Fruit fly (Drosophila melanogaster) whole organism, embryonic: ENCODE results near the gene Inx7.

Experiments
- Aef1 ChIP-seq: fragments of 200-800 bp; sonication (Bioruptor generic); IDR thresholded peaks from 3 replicates; pipeline ENCODE4 v1.3.6; 2022; ENCODE audit warnings: missing biosample characterization, missing genetic modification characterization
- Atf6 ChIP-seq: fragments of 200-800 bp; sonication (Bioruptor generic); IDR thresholded peaks from 2 replicates; pipeline ENCODE4 v1.3.6; 2022; ENCODE audit warnings: missing biosample characterization, missing genetic modification characterization
- BtbVII ChIP-seq: fragments of 200-800 bp; sonication (Bioruptor generic); optimal IDR thresholded peaks from 3 replicates; lab custom pipeline; 2017; ENCODE audit warnings: missing biosample characterization, mild to moderate bottlenecking, missing genetic modification characterization
- CG10274 ChIP-seq: fragments of 200-800 bp; sonication (Bioruptor generic); optimal IDR thresholded peaks from 3 replicates; lab custom pipeline; 2017; ENCODE audit warnings: missing biosample characterization, mild to moderate bottlenecking, missing genetic modification characterization
- CG11695 ChIP-seq: fragments of 200-800 bp; sonication (Bioruptor generic); IDR thresholded peaks from 3 replicates; pipeline ENCODE4 v1.3.6; 2022; ENCODE audit warnings: missing biosample characterization, missing genetic modification characterization
- CG12299 ChIP-seq: fragments of 200-800 bp; sonication (Bioruptor generic); optimal IDR thresholded peaks from 2 replicates; lab custom pipeline; 2018; ENCODE audit warnings: missing biosample characterization, mild to moderate bottlenecking, missing genetic modification characterization
- CG12769 ChIP-seq: fragments of 200-800 bp; sonication (Bioruptor generic); optimal IDR thresholded peaks from 2 replicates; lab custom pipeline; 2019; ENCODE audit warnings: missing biosample characterization, mild to moderate bottlenecking, missing genetic modification characterization, moderate library complexity
- CG13287 ChIP-seq: fragments of 200-800 bp; sonication (Bioruptor generic); IDR thresholded peaks from 2 replicates; pipeline ENCODE4 v1.3.6; 2022; ENCODE audit warnings: missing biosample characterization, missing genetic modification characterization; ENCODE audit not compliant: partially characterized antibody
- CG13624 ChIP-seq: fragments of 200-800 bp; sonication (Bioruptor generic); optimal IDR thresholded peaks from 2 replicates; lab custom pipeline; 2016; ENCODE audit warnings: missing biosample characterization, missing genetic modification characterization
- CG16779 ChIP-seq: fragments of 200-800 bp; sonication (Bioruptor generic); IDR thresholded peaks from 2 replicates; pipeline ENCODE4 v1.3.6; 2022; ENCODE audit warnings: missing biosample characterization, missing genetic modification characterization
- CG17568 ChIP-seq: fragments of 200-800 bp; sonication (Bioruptor generic); optimal IDR thresholded peaks from 2 replicates; lab custom pipeline; 2018; ENCODE audit warnings: missing biosample characterization, mild to moderate bottlenecking, missing genetic modification characterization, moderate library complexity
- CG17829 ChIP-seq: fragments of 200-800 bp; optimal IDR thresholded peaks from 2 replicates; lab custom pipeline; 2019; ENCODE audit warnings: missing biosample characterization, mild to moderate bottlenecking, missing genetic modification characterization, moderate library complexity
- CG18011 ChIP-seq: fragments of 200-800 bp; sonication (Bioruptor generic); optimal IDR thresholded peaks from 2 replicates; lab custom pipeline; 2017; ENCODE audit warnings: missing biosample characterization, missing genetic modification characterization, mild to moderate bottlenecking, moderate library complexity, missing genotype
- CG30403 ChIP-seq: fragments of 200-800 bp; sonication (Bioruptor generic); optimal IDR thresholded peaks from 3 replicates; lab custom pipeline; 2016; ENCODE audit warnings: missing biosample characterization, missing genetic modification characterization
- CG31441 ChIP-seq: fragments of 200-800 bp; sonication (Bioruptor generic); IDR thresholded peaks from 2 replicates; pipeline ENCODE4 v1.3.6; 2022; ENCODE audit warnings: missing biosample characterization, missing genetic modification characterization
- CG4617 ChIP-seq: fragments of 200-800 bp; sonication (Bioruptor generic); optimal IDR thresholded peaks from 3 replicates; lab custom pipeline; 2016; ENCODE audit warnings: missing biosample characterization, missing genetic modification characterization, borderline replicate concordance
- CG6175 ChIP-seq: fragments of 200-800 bp; sonication (Bioruptor generic); IDR thresholded peaks from 3 replicates; pipeline ENCODE4 v1.3.6; 2022; ENCODE audit warnings: missing biosample characterization, missing genetic modification characterization
- CG6654 ChIP-seq: fragments of 200-800 bp; sonication (Bioruptor generic); optimal IDR thresholded peaks from 2 replicates; lab custom pipeline; 2017; ENCODE audit warnings: missing biosample characterization, mild to moderate bottlenecking, missing genetic modification characterization
- CG7372 ChIP-seq: fragments of 200-800 bp; sonication (Bioruptor generic); IDR thresholded peaks from 2 replicates; pipeline ENCODE4 v1.3.6; 2022; ENCODE audit warnings: missing biosample characterization, missing genetic modification characterization
- CG8478 ChIP-seq: fragments of >200 bp; optimal IDR thresholded peaks from 2 replicates; lab custom pipeline; 2018
- CoRest ChIP-seq: fragments of 200-800 bp; sonication (Bioruptor generic); optimal IDR thresholded peaks from 3 replicates; lab custom pipeline; 2018; ENCODE audit warnings: missing biosample characterization, mild to moderate bottlenecking, missing genetic modification characterization, moderate library complexity
- Dfd ChIP-seq, 2 experiments: fragments of >200 bp; optimal IDR thresholded peaks; 2 replicates each; lab custom pipeline; 2017; ENCODE audit warnings: missing biosample characterization in 2 of 2, missing genetic modification characterization in 2 of 2
- Dref ChIP-seq: fragments of 200-800 bp; sonication (Bioruptor generic); IDR thresholded peaks from 2 replicates; pipeline ENCODE4 v1.3.6; 2022; ENCODE audit warnings: missing biosample characterization, missing genetic modification characterization
- ERR ChIP-seq: fragments of 200-800 bp; sonication (Bioruptor generic); optimal IDR thresholded peaks from 2 replicates; lab custom pipeline; 2016; ENCODE audit warnings: missing biosample characterization, missing genetic modification characterization
- GATAe ChIP-seq: fragments of 200-800 bp; sonication (Bioruptor generic); conservative IDR thresholded peaks from 2 replicates; pipeline ENCODE4 v1.3.6; 2022; ENCODE audit warnings: missing biosample characterization, missing genetic modification characterization
- Hr3 ChIP-seq: fragments of 200-800 bp; sonication (Bioruptor generic); optimal IDR thresholded peaks from 3 replicates; lab custom pipeline; 2016; ENCODE audit warnings: missing biosample characterization, missing genetic modification characterization
- Hsf ChIP-seq: fragments of 200-800 bp; sonication (Bioruptor generic); optimal IDR thresholded peaks from 3 replicates; lab custom pipeline; 2016; ENCODE audit warnings: missing biosample characterization, missing genetic modification characterization
- Lim3 ChIP-seq: fragments of 200-800 bp; sonication (Bioruptor generic); IDR thresholded peaks from 2 replicates; pipeline ENCODE4 v1.3.6; 2022; ENCODE audit warnings: missing biosample characterization, missing genetic modification characterization
- MTF-1 ChIP-seq: fragments of 200-800 bp; sonication (Bioruptor generic); optimal IDR thresholded peaks from 2 replicates; lab custom pipeline; 2018; ENCODE audit warnings: missing biosample characterization, mild to moderate bottlenecking, missing genetic modification characterization, borderline replicate concordance
- Mes4 ChIP-seq: fragments of 200-800 bp; sonication (Bioruptor generic); optimal IDR thresholded peaks from 2 replicates; lab custom pipeline; 2016; ENCODE audit warnings: missing biosample characterization, missing genetic modification characterization
- Nf-YA ChIP-seq: fragments of 200-800 bp; sonication (Bioruptor generic); IDR thresholded peaks from 2 replicates; pipeline ENCODE4 v1.3.6; 2022; ENCODE audit warnings: missing biosample characterization, missing genetic modification characterization
- Nf-YB ChIP-seq: fragments of 200-800 bp; sonication (Bioruptor generic); optimal IDR thresholded peaks from 3 replicates; lab custom pipeline; 2019; ENCODE audit warnings: missing biosample characterization, mild to moderate bottlenecking, missing genetic modification characterization, moderate library complexity
- NfI ChIP-seq: fragments of 200-800 bp; sonication (Bioruptor generic); optimal IDR thresholded peaks from 3 replicates; lab custom pipeline; 2018; ENCODE audit warnings: missing biosample characterization, mild to moderate bottlenecking, missing genetic modification characterization, moderate library complexity
- PHDP ChIP-seq: fragments of 200-800 bp; sonication (Bioruptor generic); optimal IDR thresholded peaks from 3 replicates; lab custom pipeline; 2018; ENCODE audit warnings: missing biosample characterization, mild to moderate bottlenecking, missing genetic modification characterization, moderate library complexity
- Stat92E ChIP-seq, 3 experiments: fragments of >200 bp in 2 of 3; fragments of 200-800 bp in 1 of 3; sonication (Bioruptor generic) in 1 of 3; optimal IDR thresholded peaks; 2 replicates each; lab custom pipeline; 2017 to 2019; ENCODE audit warnings: missing biosample characterization in 3 of 3, missing genetic modification characterization in 3 of 3, mild to moderate bottlenecking in 1 of 3, moderate library complexity in 1 of 3
- Usf ChIP-seq: fragments of 200-800 bp; sonication (Bioruptor generic); optimal IDR thresholded peaks from 2 replicates; lab custom pipeline; 2017; ENCODE audit warnings: missing genotype, missing biosample characterization, missing genetic modification characterization
- al ChIP-seq: fragments of 200-800 bp; sonication (Bioruptor generic); IDR thresholded peaks from 2 replicates; pipeline ENCODE4 v1.3.6; 2022; ENCODE audit warnings: missing biosample characterization, missing genetic modification characterization
- bigmax ChIP-seq: fragments of 200-800 bp; sonication (Bioruptor generic); optimal IDR thresholded peaks from 2 replicates; lab custom pipeline; 2018; ENCODE audit warnings: missing biosample characterization, mild to moderate bottlenecking, missing genetic modification characterization
- cad ChIP-seq: fragments of >200 bp; optimal IDR thresholded peaks from 2 replicates; lab custom pipeline; 2017; ENCODE audit warnings: missing biosample characterization, missing genetic modification characterization
- chn ChIP-seq: fragments of 200-800 bp; sonication (Bioruptor generic); optimal IDR thresholded peaks from 2 replicates; lab custom pipeline; 2016; ENCODE audit warnings: missing biosample characterization, missing genetic modification characterization
- gfzf ChIP-seq: fragments of 200-800 bp; sonication (Bioruptor generic); optimal IDR thresholded peaks from 2 replicates; lab custom pipeline; 2016; ENCODE audit warnings: missing biosample characterization, mild to moderate bottlenecking, missing genetic modification characterization, moderate library complexity
- ind ChIP-seq: fragments of 200-800 bp; sonication (Bioruptor generic); optimal IDR thresholded peaks from 3 replicates; lab custom pipeline; 2016; ENCODE audit warnings: missing biosample characterization, missing genetic modification characterization
- klu ChIP-seq: fragments of 200-800 bp; sonication (Bioruptor generic); IDR thresholded peaks from 2 replicates; pipeline ENCODE4 v1.3.6; 2022; ENCODE audit warnings: missing biosample characterization, missing genetic modification characterization
- pfk ChIP-seq: fragments of 200-800 bp; sonication (Bioruptor generic); optimal IDR thresholded peaks from 2 replicates; lab custom pipeline; 2018; ENCODE audit warnings: missing biosample characterization, mild to moderate bottlenecking, missing genetic modification characterization, moderate library complexity
- phol ChIP-seq: fragments of 200-800 bp; sonication (Bioruptor generic); optimal IDR thresholded peaks from 3 replicates; lab custom pipeline; 2018; ENCODE audit warnings: missing biosample characterization, mild to moderate bottlenecking, missing genetic modification characterization, moderate library complexity
- pnt ChIP-seq: fragments of 200-800 bp; sonication (Bioruptor generic); optimal IDR thresholded peaks from 3 replicates; lab custom pipeline; 2016; ENCODE audit warnings: missing biosample characterization, missing genetic modification characterization
- repo ChIP-seq: fragments of 200-800 bp; sonication (Bioruptor generic); optimal IDR thresholded peaks from 2 replicates; lab custom pipeline; 2016; ENCODE audit warnings: missing biosample characterization, missing genetic modification characterization
- tgo ChIP-seq: fragments of 200-800 bp; sonication (Bioruptor generic); IDR thresholded peaks from 3 replicates; pipeline ENCODE4 v1.3.6; 2022; ENCODE audit warnings: missing biosample characterization, missing genetic modification characterization
- unc-4 ChIP-seq: fragments of 200-800 bp; sonication (Bioruptor generic); IDR thresholded peaks from 2 replicates; pipeline ENCODE4 v1.3.6; 2022; ENCODE audit warnings: missing biosample characterization, missing genetic modification characterization; ENCODE audit not compliant: partially characterized antibody
- wdn ChIP-seq: fragments of 200-800 bp; sonication (Bioruptor generic); IDR thresholded peaks from 2 replicates; pipeline ENCODE4 v1.3.6; 2022; ENCODE audit warnings: missing biosample characterization, missing genetic modification characterization

Inx7 gene

DNA sequence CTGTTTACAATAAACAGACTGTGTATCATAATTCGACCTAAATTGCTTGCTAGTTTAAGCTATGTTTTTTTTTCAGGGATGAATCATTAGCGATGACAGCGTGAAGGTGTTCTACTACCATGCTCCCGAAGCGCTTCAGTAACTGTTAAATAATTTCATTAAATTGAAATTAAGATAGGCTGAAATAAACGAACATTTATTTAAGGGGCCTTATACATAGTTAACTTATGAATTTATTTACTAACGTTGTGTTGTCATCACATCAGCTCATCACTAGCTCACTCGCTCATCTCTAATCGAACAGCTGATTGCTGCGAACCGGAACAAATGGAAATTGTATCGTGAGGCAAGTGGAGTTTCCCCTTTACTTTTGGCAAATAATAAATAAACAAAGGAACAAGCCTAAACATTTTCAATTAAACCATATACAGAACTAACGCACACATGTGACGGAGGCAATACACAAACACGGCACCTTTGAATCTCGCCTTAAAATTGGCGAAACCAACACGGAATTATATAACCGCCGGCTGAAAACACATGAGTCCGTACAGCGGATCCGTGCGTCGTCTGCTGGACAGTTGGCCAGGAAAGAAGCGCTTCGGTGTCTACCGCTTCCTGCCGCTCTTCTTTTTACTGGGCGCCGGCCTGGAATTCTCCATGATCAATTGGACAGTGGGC, 17.8 kb upstream of the Inx7 start, which contains the start of the genes cm, sloth1 and sloth2 (continued):
- TF ChIP-seq repo (peak; percentile 75), CG4617 (peak; percentile 87), CG6654 (GFP tag; lab: Kevin White, UChicago) (no peak), Nf-YA (peak; percentile 72), klu (GFP tag; lab: Robert Waterston, UW) (peak; percentile 74), bigmax (GFP tag; lab: Kevin White, UChicago) (no peak), NfI (peak; percentile 86), Lim3 (GFP tag; lab: Robert Waterston, UW) (no peak; the same call in 1 of the 2 replicates), CG31441 (GFP tag; lab: Robert Waterston, UW) (peak; percentile 72), CG12769 (tag; lab: Kevin White, UChicago) (peak; percentile 93), Usf (GFP tag; lab: Kevin White, UChicago) (peak; percentile 52), Dref (GFP tag; lab: Robert Waterston, UW) (peak; percentile 24; the same call in 1 of the 2 replicates), Mes4 (GFP tag; lab: Kevin White, UChicago) (peak; percentile 80), Atf6 (peak; percentile 72), GATAe (no peak), CG12299 (tag; lab: Kevin White, UChicago) (peak; percentile 66), Nf-YB (GFP tag; lab: Kevin White, UChicago) (peak; percentile 61), cad (GFP tag; lab: Kevin White, UChicago) (no peak), CG30403 (peak; percentile 95), pnt (GFP tag; lab: Kevin White, UChicago) (peak; percentile 83), Hr3 (peak; percentile 90), al (GFP tag; lab: Robert Waterston, UW) (peak; percentile 90), CG6175 (GFP tag; lab: Robert Waterston, UW) (no peak; the same call in 2 of the 3 replicates), CG17568 (GFP tag; lab: Kevin White, UChicago) (peak; percentile 76), CG13624 (GFP tag; lab: Kevin White, UChicago) (peak; percentile 83), wdn (peak; percentile 81), Stat92E (GFP tag; optimal IDR thresholded peaks at IDR 0.05; lab: Kevin White, UChicago) (peak in 1 of 3 experiments; percentile 65), CoRest (tag; lab: Kevin White, UChicago) (peak; percentile 90), ERR (GFP tag; lab: Kevin White, UChicago) (peak; percentile 64), CG10274 (peak; percentile 30), MTF-1 (peak; percentile 46), Aef1 (GFP tag; lab: Robert Waterston, UW) (peak; percentile 87), CG7372 (peak; percentile 63), CG8478 (lab: Kevin White, UChicago) (no peak), BtbVII (peak; percentile 40), CG16779 (GFP tag; lab: Robert Waterston, UW) (peak; percentile 76; the same call in 1 of the 2 replicates), ind (GFP tag; lab: Kevin White, UChicago) (peak; percentile 85), CG18011 (GFP tag; lab: Kevin White, UChicago) (peak; percentile 76), Dfd (GFP tag; optimal IDR thresholded peaks at IDR 0.05; lab: Kevin White, UChicago) (no peak), PHDP (tag; lab: Kevin White, UChicago) (peak; percentile 85), pfk (peak; percentile 85), Hsf (GFP tag; lab: Kevin White, UChicago) (peak; percentile 92), CG13287 (GFP tag; lab: Robert Waterston, UW) (peak; percentile 94), phol (tag; lab: Kevin White, UChicago) (peak; percentile 83), tgo (peak; percentile 85), CG11695 (peak; percentile 71; the same call in 1 of the 3 replicates), CG17829 (peak; percentile 87), chn (GFP tag; lab: Kevin White, UChicago) (peak; percentile 92), unc-4 (GFP tag; lab: Robert Waterston, UW) (peak; percentile 91), gfzf (GFP tag; lab: Kevin White, UChicago) (peak; percentile 34)
